Fruit fly (Drosophila melanogaster) whole organism, prepupa: ENCODE results near the gene Nph.

Experiments used
- Blimp-1 ChIP-seq: fragments of 200-800 bp; sonication (Bioruptor generic); optimal IDR thresholded peaks from 3 replicates; lab custom pipeline; 2017; ENCODE audit warnings: missing biosample characterization, missing genetic modification characterization, mild to moderate bottlenecking, moderate library complexity, missing genetic modification reagents
- CG10631 ChIP-seq: fragments of 200-800 bp; sonication (Bioruptor generic); optimal IDR thresholded peaks from 2 replicates; lab custom pipeline; 2016; ENCODE audit warnings: missing biosample characterization, missing genetic modification characterization
- CG10669 ChIP-seq: fragments of 200-800 bp; sonication (Bioruptor generic); optimal IDR thresholded peaks from 3 replicates; lab custom pipeline; 2018; ENCODE audit warnings: missing biosample characterization, mild to moderate bottlenecking, missing genetic modification characterization, moderate library complexity
- CG11762 ChIP-seq: fragments of 200-800 bp; sonication (Bioruptor generic); optimal IDR thresholded peaks from 3 replicates; lab custom pipeline; 2016; ENCODE audit warnings: missing biosample characterization, missing genetic modification characterization; ENCODE audit not compliant: insufficient read depth
- CG15336 ChIP-seq: fragments of 200-800 bp; sonication (Bioruptor generic); IDR thresholded peaks from 2 replicates; pipeline ENCODE4 v1.3.6; 2022; ENCODE audit warnings: missing biosample characterization, missing genetic modification characterization
- CG16779 ChIP-seq: fragments of 200-800 bp; sonication (Bioruptor generic); optimal IDR thresholded peaks from 3 replicates; lab custom pipeline; 2017; ENCODE audit warnings: missing biosample characterization, mild to moderate bottlenecking, missing genetic modification characterization
- CG3032 ChIP-seq: fragments of 200-800 bp; optimal IDR thresholded peaks from 2 replicates; lab custom pipeline; 2019; ENCODE audit warnings: missing biosample characterization, mild to moderate bottlenecking, missing genetic modification characterization, moderate library complexity
- CG32006 ChIP-seq: fragments of 200-800 bp; sonication (Bioruptor generic); optimal IDR thresholded peaks from 3 replicates; lab custom pipeline; 2017; ENCODE audit warnings: missing biosample characterization, mild to moderate bottlenecking, missing genetic modification characterization
- CG34406 ChIP-seq: fragments of 200-800 bp; sonication (Bioruptor generic); optimal IDR thresholded peaks from 3 replicates; lab custom pipeline; 2016; ENCODE audit warnings: missing biosample characterization, missing genetic modification characterization
- CG6163 ChIP-seq: fragments of 200-800 bp; sonication (Bioruptor generic); IDR thresholded peaks from 3 replicates; pipeline ENCODE4 v1.3.6; 2022; ENCODE audit warnings: missing biosample characterization, missing genetic modification characterization
- CG8119 ChIP-seq: fragments of 200-800 bp; sonication (Bioruptor generic); IDR thresholded peaks from 3 replicates; pipeline ENCODE4 v1.3.6; 2022; ENCODE audit warnings: missing biosample characterization, missing genetic modification characterization
- Eip75B ChIP-seq: fragments of 200-800 bp; sonication (Bioruptor generic); optimal IDR thresholded peaks from 3 replicates; lab custom pipeline; 2016; ENCODE audit warnings: missing biosample characterization, missing genetic modification characterization
- Eip78C ChIP-seq: fragments of 200-800 bp; sonication (Bioruptor generic); peaks from one replicate; lab custom pipeline; 2016; ENCODE audit warnings: missing biosample characterization, missing genetic modification characterization
- Eip93F ChIP-seq: fragments of 200-800 bp; sonication (Bioruptor generic); optimal IDR thresholded peaks from 2 replicates; lab custom pipeline; 2016; ENCODE audit warnings: missing biosample characterization, mild to moderate bottlenecking, missing genetic modification characterization
- Ets21C ChIP-seq: fragments of 200-800 bp; sonication (Bioruptor generic); optimal IDR thresholded peaks from 3 replicates; lab custom pipeline; 2016; ENCODE audit warnings: missing biosample characterization, missing genetic modification characterization
- Ets96B ChIP-seq: fragments of 200-800 bp; optimal IDR thresholded peaks from 2 replicates; lab custom pipeline; 2019; ENCODE audit warnings: missing biosample characterization, mild to moderate bottlenecking, missing genetic modification characterization, moderate library complexity
- Gug ChIP-seq: fragments of 200-800 bp; sonication (Bioruptor generic); IDR thresholded peaks from 2 replicates; pipeline ENCODE4 v1.3.6; 2022; ENCODE audit warnings: missing biosample characterization, missing genetic modification characterization
- Hr38 ChIP-seq: sonication (Bioruptor generic); optimal IDR thresholded peaks from 2 replicates; lab custom pipeline; 2016; ENCODE audit warnings: missing biosample characterization, missing genetic modification characterization
- Hr39 ChIP-seq: fragments of 200-800 bp; sonication (Bioruptor generic); optimal IDR thresholded peaks from 2 replicates; lab custom pipeline; 2016; ENCODE audit warnings: missing biosample characterization, missing genetic modification characterization
- Hr4 ChIP-seq: fragments of 200-800 bp; sonication (Bioruptor generic); optimal IDR thresholded peaks from 3 replicates; lab custom pipeline; 2016; ENCODE audit warnings: missing biosample characterization, missing genetic modification characterization
- OdsH ChIP-seq: fragments of 200-800 bp; sonication (Bioruptor generic); optimal IDR thresholded peaks from 3 replicates; lab custom pipeline; 2016; ENCODE audit warnings: missing biosample characterization, missing genetic modification characterization
- achi ChIP-seq: fragments of 200-800 bp; sonication (Bioruptor generic); optimal IDR thresholded peaks from 3 replicates; lab custom pipeline; 2016; ENCODE audit warnings: missing biosample characterization, missing genetic modification characterization
- cyc ChIP-seq: fragments of 200-800 bp; sonication (Bioruptor generic); optimal IDR thresholded peaks from 3 replicates; lab custom pipeline; 2016; ENCODE audit warnings: missing biosample characterization, missing genetic modification characterization
- dac ChIP-seq: fragments of 200-800 bp; sonication (Bioruptor generic); optimal IDR thresholded peaks from 2 replicates; lab custom pipeline; 2017; ENCODE audit warnings: missing biosample characterization, mild to moderate bottlenecking, missing genetic modification characterization
- eg ChIP-seq: fragments of 200-800 bp; sonication (Bioruptor generic); IDR thresholded peaks from 3 replicates; pipeline ENCODE4 v1.3.6; 2022; ENCODE audit warnings: missing biosample characterization, missing genetic modification characterization
- fkh ChIP-seq: fragments of 200-800 bp; sonication (Bioruptor generic); optimal IDR thresholded peaks from 3 replicates; lab custom pipeline; 2017; ENCODE audit warnings: missing biosample characterization, mild to moderate bottlenecking, missing genetic modification characterization, moderate library complexity
- lz ChIP-seq: fragments of 200-800 bp; sonication (Bioruptor generic); optimal IDR thresholded peaks from 3 replicates; lab custom pipeline; 2016; ENCODE audit warnings: missing biosample characterization, missing genetic modification characterization
- net ChIP-seq: fragments of 200-800 bp; sonication (Bioruptor generic); optimal IDR thresholded peaks from 3 replicates; lab custom pipeline; 2016; ENCODE audit warnings: missing biosample characterization, missing genetic modification characterization
- spab ChIP-seq: fragments of 200-800 bp; sonication (Bioruptor generic); optimal IDR thresholded peaks from 2 replicates; lab custom pipeline; 2017; ENCODE audit warnings: missing biosample characterization, mild to moderate bottlenecking, missing genetic modification characterization, missing genetic modification reagents
- ss ChIP-seq, 2 experiments: fragments of 200-800 bp; sonication (Bioruptor generic); optimal IDR thresholded peaks; 2 replicates in 1 of 2; 3 replicates in 1 of 2; lab custom pipeline; 2017 to 2018; ENCODE audit warnings: mild to moderate bottlenecking in 2 of 2, missing biosample characterization in 2 of 2, missing genetic modification characterization in 2 of 2, moderate library complexity in 1 of 2

The Nph gene

dm6 chr3R:29969347-29969746 lies 35.3 kb downstream of the Nph start, which contains the start of gene TkR99D:
TkR99D (minus strand) TSS chr3R:29969447.
- TF ChIP-seq Ets96B (tag; lab: Kevin White, UChicago) (no peak), spab (GFP tag; lab: Kevin White, UChicago) (no peak), fkh (GFP tag; lab: Kevin White, UChicago) (no peak), dac (no peak), CG10631 (GFP tag; lab: Kevin White, UChicago) (no peak), achi (no peak)

DNA sequence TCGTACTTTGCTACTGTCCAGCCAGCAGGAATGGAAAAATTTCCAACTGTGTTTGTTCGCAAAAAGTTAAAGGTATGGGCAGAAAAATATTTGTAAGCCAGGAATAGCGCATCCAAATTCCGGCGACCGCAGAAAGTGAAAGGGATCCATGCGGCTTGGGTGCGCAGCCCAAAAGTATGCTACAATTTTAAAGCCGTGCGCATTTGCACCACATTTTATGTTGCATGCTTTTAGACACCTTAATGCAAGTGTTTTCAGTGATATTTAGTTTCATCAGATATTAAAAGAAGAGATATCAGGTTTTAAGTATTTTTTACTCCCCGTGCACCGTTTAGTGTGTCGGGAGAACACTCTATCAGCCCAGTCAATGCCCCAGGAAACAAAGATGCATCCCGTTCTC lies 41.6 kb downstream of the Nph start:
- TF ChIP-seq Blimp-1 (GFP tag; lab: Kevin White, UChicago) (peak; percentile 13), CG34406 (GFP tag; lab: Kevin White, UChicago) (no peak), CG11762 (no peak), fkh (GFP tag; lab: Kevin White, UChicago) (no peak), CG8119 (no peak), Eip75B (GFP tag; lab: Kevin White, UChicago) (no peak)
- TF ChIP-seq, all 60 proteins: peak for 1

dm6 chr3R:29959329-29959728 lies 45.3 kb downstream of the Nph start:
- TF ChIP-seq Hr38 (GFP tag; lab: Kevin White, UChicago) = no peak
- TF ChIP-seq dac = no peak
- TF ChIP-seq OdsH (GFP tag; lab: Kevin White, UChicago) = no peak
- peak; percentile 5 for TF ChIP-seq achi
- no peak for TF ChIP-seq CG3032 (tag; lab: Kevin White, UChicago)
- TF ChIP-seq Eip78C (GFP tag; lab: Kevin White, UChicago) = peak; percentile 65
- peak; percentile 60; the same call in 2 of the 3 replicates for TF ChIP-seq CG6163
- no peak for TF ChIP-seq cyc
- TF ChIP-seq spab (GFP tag; lab: Kevin White, UChicago) = no peak
- no peak for TF ChIP-seq Hr4 (GFP tag; lab: Kevin White, UChicago)
- TF ChIP-seq lz (GFP tag; lab: Kevin White, UChicago) = no peak
- TF ChIP-seq Eip93F (GFP tag; lab: Kevin White, UChicago) = no peak
- peak; percentile 35 for TF ChIP-seq CG32006
- no peak for TF ChIP-seq net (GFP tag; lab: Kevin White, UChicago)
- TF ChIP-seq CG15336 (GFP tag; lab: Robert Waterston, UW) = 0 out of 2 replicates have a peak, but pooled peaks have one; percentile 37
- peak; percentile 11 for TF ChIP-seq CG10669 (GFP tag; lab: Kevin White, UChicago)
- TF ChIP-seq Hr39 = no peak
- TF ChIP-seq ss (GFP tag; optimal IDR thresholded peaks at IDR 0.05; lab: Kevin White, UChicago) = peak in 1 of 2 experiments; percentile 1
- TF ChIP-seq CG16779 (tag; lab: Kevin White, UChicago) = no peak
- no peak for TF ChIP-seq CG34406 (GFP tag; lab: Kevin White, UChicago)
- TF ChIP-seq Ets21C (GFP tag; lab: Kevin White, UChicago) = no peak
- 0 out of 3 replicates have a peak, but pooled peaks have one; percentile 44 for TF ChIP-seq eg (GFP tag; lab: Robert Waterston, UW)
- no peak for TF ChIP-seq Gug
- peak; percentile 49; the same call in 2 of the 3 replicates for TF ChIP-seq CG8119
- TF ChIP-seq, all 60 proteins: peak for 9
